Fruit fly (Drosophila melanogaster) whole organism, adult: ENCODE measurements around the gene CG14543.

Source experiments
- CG11617 ChIP-seq: fragments of 200-800 bp; sonication (Bioruptor generic); optimal IDR thresholded peaks from 2 replicates; lab custom pipeline; 2017; ENCODE audit warnings: mild to moderate bottlenecking, missing biosample characterization, missing genetic modification reagents, missing genetic modification characterization
- CG12768 ChIP-seq: fragments of 200-800 bp; sonication (Bioruptor generic); optimal IDR thresholded peaks from 2 replicates; lab custom pipeline; 2017; ENCODE audit warnings: missing biosample characterization, missing genetic modification characterization, mild to moderate bottlenecking, moderate library complexity, missing genetic modification reagents
- CG14711 ChIP-seq: fragments of 200-800 bp; sonication (Bioruptor generic); optimal IDR thresholded peaks from 2 replicates; lab custom pipeline; 2018; ENCODE audit warnings: missing biosample characterization, mild to moderate bottlenecking, missing genetic modification characterization, moderate library complexity
- CG1620 ChIP-seq: fragments of 200-800 bp; sonication (Bioruptor generic); optimal IDR thresholded peaks from 2 replicates; lab custom pipeline; 2016; ENCODE audit warnings: missing biosample characterization, missing genetic modification characterization
- CG33017 ChIP-seq: fragments of 200-800 bp; sonication (Bioruptor generic); optimal IDR thresholded peaks from 2 replicates; lab custom pipeline; 2018; ENCODE audit warnings: missing biosample characterization, mild to moderate bottlenecking, missing genetic modification characterization, moderate library complexity
- CG5204 ChIP-seq: fragments of 200-800 bp; sonication (Bioruptor generic); optimal IDR thresholded peaks from 2 replicates; lab custom pipeline; 2016; ENCODE audit warnings: missing biosample characterization, missing genetic modification characterization
- CG7045 ChIP-seq: fragments of 200-800 bp; sonication (Bioruptor generic); optimal IDR thresholded peaks from 2 replicates; lab custom pipeline; 2017; ENCODE audit warnings: missing biosample characterization, mild to moderate bottlenecking, missing genetic modification characterization
- CG7101 ChIP-seq: fragments of 200-800 bp; sonication (Bioruptor generic); optimal IDR thresholded peaks from 2 replicates; lab custom pipeline; 2018; ENCODE audit warnings: missing biosample characterization, mild to moderate bottlenecking, missing genetic modification characterization, moderate library complexity
- Clk ChIP-seq: fragments of 200-800 bp; sonication (Bioruptor generic); optimal IDR thresholded peaks from 2 replicates; lab custom pipeline; 2017; ENCODE audit warnings: missing biosample characterization, missing genetic modification characterization
- Crg-1 ChIP-seq: fragments of 200-800 bp; sonication (Bioruptor generic); optimal IDR thresholded peaks from 2 replicates; lab custom pipeline; 2016; ENCODE audit warnings: missing biosample characterization, missing genetic modification characterization
- Hr96 ChIP-seq: fragments of 200-800 bp; sonication (Bioruptor generic); optimal IDR thresholded peaks from 2 replicates; lab custom pipeline; 2016; ENCODE audit warnings: missing biosample characterization, missing genetic modification characterization
- Mnt ChIP-seq: fragments of 200-800 bp; sonication (Bioruptor generic); optimal IDR thresholded peaks from 2 replicates; lab custom pipeline; 2016; ENCODE audit warnings: missing biosample characterization, mild to moderate bottlenecking, missing genetic modification characterization
- bab1 ChIP-seq: fragments of 200-800 bp; sonication (Bioruptor generic); optimal IDR thresholded peaks from 3 replicates; lab custom pipeline; 2019; ENCODE audit warnings: missing biosample characterization, mild to moderate bottlenecking, missing genetic modification characterization, moderate library complexity
- cic ChIP-seq: fragments of 200-800 bp; sonication (Bioruptor generic); optimal IDR thresholded peaks from 2 replicates; lab custom pipeline; 2017; ENCODE audit warnings: missing biosample characterization, mild to moderate bottlenecking, missing genetic modification characterization, moderate library complexity
- cnc ChIP-seq, 2 experiments: fragments of >200 bp; optimal IDR thresholded peaks; 2 replicates each; lab custom pipeline; 2017
- kay ChIP-seq: fragments of 200-800 bp; sonication (Bioruptor generic); peaks from one replicate; lab custom pipeline; 2016; ENCODE audit warnings: missing biosample characterization, missing genetic modification characterization, borderline replicate concordance
- ovo ChIP-seq: fragments of 200-800 bp; sonication (Bioruptor generic); optimal IDR thresholded peaks from 2 replicates; lab custom pipeline; 2016; ENCODE audit warnings: missing biosample characterization, missing genetic modification characterization
- pad ChIP-seq: fragments of 200-800 bp; sonication (Bioruptor generic); optimal IDR thresholded peaks from 3 replicates; lab custom pipeline; 2017; ENCODE audit warnings: missing biosample characterization, missing genetic modification characterization, mild to moderate bottlenecking, moderate library complexity, missing genetic modification reagents
- tj ChIP-seq: fragments of 200-800 bp; sonication (Bioruptor generic); optimal IDR thresholded peaks from 3 replicates; lab custom pipeline; 2017; ENCODE audit warnings: missing biosample characterization, mild to moderate bottlenecking, missing genetic modification characterization, moderate library complexity
- toe ChIP-seq: fragments of 200-800 bp; sonication (Bioruptor generic); optimal IDR thresholded peaks from 2 replicates; lab custom pipeline; 2016; ENCODE audit warnings: missing biosample characterization, missing genetic modification characterization

The CG14543 gene

DNA sequence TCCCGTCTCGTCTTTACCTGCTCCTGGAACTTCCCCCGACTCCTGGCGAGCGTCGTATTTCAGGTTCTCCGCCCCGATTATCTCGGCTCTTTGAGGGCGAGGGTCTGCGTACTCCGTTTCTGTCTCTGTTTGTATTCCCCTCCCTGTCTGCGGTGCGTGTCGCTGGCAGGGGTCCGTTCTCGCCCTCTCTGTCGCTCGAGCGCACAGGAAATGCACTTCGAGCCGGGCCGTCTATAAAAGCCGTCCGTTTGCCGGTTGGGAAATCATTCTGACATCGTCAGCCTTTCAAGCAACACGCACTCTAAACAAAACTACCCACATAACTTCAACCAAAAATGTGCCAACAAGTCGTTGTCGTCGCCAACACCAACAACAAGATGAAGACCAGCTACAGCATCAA is 45.8 kb upstream of the CG14543 start:
- TF ChIP-seq toe (GFP tag; lab: Kevin White, UChicago), result no peak

DNA sequence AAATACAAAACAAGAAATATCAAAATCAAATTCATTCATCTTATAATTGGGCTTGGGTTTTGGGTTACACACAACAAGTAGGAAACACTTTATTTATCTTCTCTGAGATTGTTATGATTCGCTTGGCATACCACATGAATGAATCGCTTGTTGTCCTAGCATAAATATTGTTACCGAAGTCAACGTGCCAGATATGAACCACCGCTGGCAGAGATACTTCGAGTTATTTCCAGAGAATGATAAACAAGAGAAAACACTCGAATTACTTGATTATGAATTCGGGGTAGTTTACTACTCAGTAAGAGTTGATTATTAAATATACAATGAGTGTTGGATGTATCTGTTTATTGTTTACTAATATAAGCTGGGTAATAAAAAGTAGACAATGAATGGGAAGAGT is 44.9 kb upstream of the CG14543 start:
- TF ChIP-seq CG14711 (no peak), tj (GFP tag; lab: Kevin White, UChicago) (no peak), CG33017 (tag; lab: Kevin White, UChicago) (no peak), bab1 (GFP tag; lab: Kevin White, UChicago) (no peak), cic (GFP tag; lab: Kevin White, UChicago) (no peak), cnc (optimal IDR thresholded peaks at IDR 0.05; lab: Kevin White, UChicago) (no peak), CG12768 (GFP tag; lab: Kevin White, UChicago) (no peak), Mnt (GFP tag; lab: Kevin White, UChicago) (no peak), CG1620 (GFP tag; lab: Kevin White, UChicago) (no peak), kay (no peak), Hr96 (no peak), Clk (GFP tag; lab: Kevin White, UChicago) (no peak), toe (GFP tag; lab: Kevin White, UChicago) (no peak), CG7101 (tag; lab: Kevin White, UChicago) (no peak), CG7045 (GFP tag; lab: Kevin White, UChicago) (no peak), CG5204 (GFP tag; lab: Kevin White, UChicago) (no peak), Crg-1 (no peak), pad (GFP tag; lab: Kevin White, UChicago) (no peak), CG11617 (GFP tag; lab: Kevin White, UChicago) (no peak), ovo (GFP tag; lab: Kevin White, UChicago) (no peak)

DNA sequence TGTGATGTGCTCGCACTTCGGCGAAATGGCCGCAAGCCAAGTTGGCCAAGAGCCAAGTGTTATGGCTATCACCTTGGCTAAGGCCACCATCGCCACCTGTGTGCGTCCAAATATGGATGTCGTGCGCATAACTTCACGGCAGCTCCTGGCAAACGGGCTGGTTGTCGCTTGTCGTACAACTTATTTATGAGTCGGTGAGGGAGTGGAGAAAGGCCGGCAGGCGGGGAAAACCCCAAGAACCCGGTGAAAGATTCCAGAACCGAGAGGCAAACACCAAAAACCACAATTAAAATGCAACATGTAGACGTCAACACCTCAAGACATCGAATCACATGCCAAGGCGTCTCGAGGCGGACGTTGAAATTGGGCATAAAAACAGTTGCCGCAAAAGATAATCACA is 44.1 kb upstream of the CG14543 start:
- TF ChIP-seq CG7101 (tag; lab: Kevin White, UChicago) (no peak), bab1 (GFP tag; lab: Kevin White, UChicago) (no peak), CG5204 (GFP tag; lab: Kevin White, UChicago) (no peak), toe (GFP tag; lab: Kevin White, UChicago) (no peak), CG1620 (GFP tag; lab: Kevin White, UChicago) (no peak), tj (GFP tag; lab: Kevin White, UChicago) (no peak), CG7045 (GFP tag; lab: Kevin White, UChicago) (no peak), CG33017 (tag; lab: Kevin White, UChicago) (no peak), pad (GFP tag; lab: Kevin White, UChicago) (no peak), kay (no peak)

DNA sequence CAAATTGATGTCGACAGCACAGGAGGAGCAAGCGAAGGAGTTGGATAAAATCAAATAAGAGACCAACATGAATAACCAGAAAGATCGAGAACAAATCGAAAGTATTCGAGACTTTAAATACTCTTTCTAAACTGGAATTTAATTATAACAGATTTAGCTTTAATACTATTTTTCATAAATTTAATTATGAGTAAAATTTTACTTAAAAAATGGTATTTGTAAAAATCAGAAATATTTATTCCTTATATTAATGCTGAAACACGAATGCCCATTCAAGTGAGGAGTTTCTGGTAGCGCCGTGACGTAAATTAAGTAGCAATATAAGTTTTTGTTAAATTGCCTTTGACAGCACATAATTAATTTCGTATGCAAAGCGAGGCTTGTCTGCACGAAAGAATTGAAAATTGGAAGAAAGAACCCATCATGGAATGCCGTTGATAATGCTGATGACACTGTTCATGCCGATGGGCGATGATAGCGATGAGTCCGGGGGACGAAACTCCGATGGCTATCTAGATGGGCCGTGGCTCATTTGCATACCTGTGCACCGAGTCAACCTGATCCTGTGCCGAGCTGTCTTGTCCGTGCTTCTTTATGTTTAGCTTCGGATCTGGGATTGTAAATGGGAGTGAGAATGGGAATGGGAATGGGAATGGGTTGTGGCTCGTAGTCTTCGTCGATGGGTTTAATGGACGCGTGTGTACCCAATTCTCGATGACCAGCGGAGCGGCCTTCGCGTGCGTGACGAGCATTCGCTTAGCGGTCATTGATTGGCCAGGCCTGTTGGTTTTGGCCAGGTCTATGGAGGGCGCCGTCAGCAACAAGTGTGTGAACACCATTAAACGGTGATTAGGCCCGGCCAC is 43.4 kb upstream of the CG14543 start:
- TF ChIP-seq tj (GFP tag; lab: Kevin White, UChicago), result peak; percentile 42
- no peak for TF ChIP-seq CG33017 (tag; lab: Kevin White, UChicago)

DNA sequence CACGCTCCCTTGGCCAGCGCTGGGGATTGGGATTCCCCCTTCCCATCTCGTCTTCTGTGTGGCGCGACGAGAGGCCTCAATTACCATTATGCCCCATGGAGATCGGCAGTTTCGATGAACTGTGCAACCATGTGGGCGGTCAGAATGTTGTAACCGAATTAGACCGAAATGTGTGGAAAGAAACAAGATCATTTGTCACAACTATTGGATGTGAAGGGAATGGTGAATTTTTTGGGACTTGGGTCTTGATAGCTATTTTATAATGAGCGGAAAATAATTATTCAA is 42.8 kb upstream of the CG14543 start:
- TF ChIP-seq CG12768 (GFP tag; lab: Kevin White, UChicago) (no peak), CG11617 (GFP tag; lab: Kevin White, UChicago) (no peak), Mnt (GFP tag; lab: Kevin White, UChicago) (no peak), tj (GFP tag; lab: Kevin White, UChicago) (no peak), kay (no peak), Clk (GFP tag; lab: Kevin White, UChicago) (no peak)

DNA sequence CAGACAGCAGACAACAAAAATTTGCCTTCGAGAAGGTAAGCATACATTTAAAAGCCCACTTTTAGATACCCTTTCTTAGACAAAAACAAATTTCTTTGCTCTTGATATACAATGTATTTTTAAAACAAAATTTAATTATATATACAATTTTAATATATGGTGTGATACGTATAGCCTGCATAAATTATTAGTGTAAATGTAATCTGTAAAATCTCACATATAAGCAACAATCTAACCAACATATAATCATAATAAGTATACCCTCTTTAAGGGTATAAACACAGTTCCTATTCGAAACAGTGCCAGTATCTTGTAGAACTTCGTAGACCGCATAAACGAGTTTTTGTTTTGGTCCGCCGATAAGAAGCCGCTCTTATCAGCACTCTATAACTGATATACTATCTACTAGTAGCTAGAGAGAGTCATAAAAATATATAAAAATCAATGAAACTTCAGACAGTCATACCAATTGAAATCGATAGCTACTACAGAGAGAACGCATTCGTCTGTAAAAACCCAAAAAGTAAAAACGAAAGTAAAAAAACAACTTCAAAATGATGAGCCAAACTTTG is 42.1 kb upstream of the CG14543 start, which contains the start of gene Kaz-m1:
Gene Kaz-m1, plus strand, starts transcription at position 460 of the 572 bp plus-strand sequence.
- TF ChIP-seq CG5204 (GFP tag; lab: Kevin White, UChicago) (no peak), CG7101 (tag; lab: Kevin White, UChicago) (peak; percentile 28), CG1620 (GFP tag; lab: Kevin White, UChicago) (no peak), CG14711 (peak; percentile 28), ovo (GFP tag; lab: Kevin White, UChicago) (no peak), Hr96 (no peak), CG11617 (GFP tag; lab: Kevin White, UChicago) (peak; percentile 34)

DNA sequence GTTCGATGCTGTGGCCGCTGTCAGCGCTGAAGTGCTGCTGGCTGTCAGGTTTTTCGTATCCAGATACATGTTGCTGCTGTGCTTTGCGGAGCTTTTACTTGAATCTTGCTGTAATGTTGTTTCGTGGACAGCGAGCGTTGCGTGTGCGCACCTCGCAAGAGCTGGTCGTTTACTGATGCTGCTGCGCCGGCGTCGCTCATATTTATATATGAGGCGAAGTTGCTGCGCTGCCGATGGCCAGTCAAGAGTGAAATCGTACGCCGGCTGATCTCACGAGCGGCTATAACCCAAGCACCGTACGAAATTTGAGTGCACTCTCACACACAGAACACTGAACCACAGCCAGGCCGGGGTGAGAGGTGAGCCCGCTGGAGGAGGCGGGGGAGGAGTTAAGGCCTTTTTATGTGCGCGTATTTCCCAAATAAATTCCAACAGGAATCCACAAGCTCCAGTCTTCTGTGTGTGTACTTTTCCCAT is 39.1 kb upstream of the CG14543 start:
- no peak for TF ChIP-seq tj (GFP tag; lab: Kevin White, UChicago)
- no peak for TF ChIP-seq CG11617 (GFP tag; lab: Kevin White, UChicago)
- no peak for TF ChIP-seq cic (GFP tag; lab: Kevin White, UChicago)
- no peak for TF ChIP-seq CG33017 (tag; lab: Kevin White, UChicago)
- TF ChIP-seq CG5204 (GFP tag; lab: Kevin White, UChicago), result no peak
- no peak for TF ChIP-seq Crg-1
- TF ChIP-seq kay, result no peak
- TF ChIP-seq ovo (GFP tag; lab: Kevin White, UChicago), result no peak
